Worm (Caenorhabditis elegans) whole organism, midembryonic: ENCODE results near the gene str-84.
A peak's percentile ranks its signal among the peaks of the same experiment; 100 is the strongest.

Experiments
- T22C8.4 ChIP-seq: fragments of 200-800 bp; sonication (Bioruptor generic); IDR thresholded peaks from 2 replicates; pipeline ENCODE4 v1.3.6; 2022; ENCODE audit warnings: missing genetic modification characterization, missing compliant biosample characterization
- cog-1 ChIP-seq: sonication (generic microtip); optimal IDR thresholded peaks from 2 replicates; lab custom pipeline; 2016; ENCODE audit warnings: missing genetic modification characterization, missing compliant biosample characterization
- flt-1 ChIP-seq: fragments of 200-800 bp; sonication (Bioruptor generic); IDR thresholded peaks from 2 replicates; pipeline ENCODE4 v1.3.6; 2022; ENCODE audit warnings: missing genetic modification characterization, missing compliant biosample characterization
- klf-2 ChIP-seq: fragments of 200-800 bp; sonication (Bioruptor generic); conservative IDR thresholded peaks from 2 replicates; pipeline ENCODE4 v1.3.6; 2022; ENCODE audit warnings: missing genetic modification reagents, missing genetic modification characterization, missing compliant biosample characterization
- med-1 ChIP-seq: sonication (generic microtip); optimal IDR thresholded peaks from 2 replicates; lab custom pipeline; 2017; ENCODE audit warnings: missing genetic modification characterization, mild to moderate bottlenecking, missing compliant biosample characterization, antibody characterized with exemption, missing genetic modification reagents; ENCODE audit not compliant: insufficient read depth
- ref-1 ChIP-seq: fragments of 200-800 bp; sonication (Bioruptor generic); conservative IDR thresholded peaks from 2 replicates; pipeline ENCODE4 v1.3.6; 2022; ENCODE audit warnings: missing genetic modification reagents, missing genetic modification characterization, missing compliant biosample characterization
- tab-1 ChIP-seq: fragments of 200-800 bp; sonication (Bioruptor generic); IDR thresholded peaks from 2 replicates; pipeline ENCODE4 v1.3.6; 2022; ENCODE audit warnings: missing genetic modification characterization, missing compliant biosample characterization
- ztf-23 ChIP-seq: fragments of 200-800 bp; sonication (Bioruptor generic); IDR thresholded peaks from 2 replicates; pipeline ENCODE4 v1.3.6; 2022; ENCODE audit warnings: missing genetic modification reagents, missing genetic modification characterization, missing compliant biosample characterization
- ztf-29 ChIP-seq: fragments of 200-800 bp; sonication (Bioruptor generic); IDR thresholded peaks from 2 replicates; pipeline ENCODE4 v1.3.6; 2022; ENCODE audit warnings: missing genetic modification reagents, missing genetic modification characterization, missing compliant biosample characterization

Gene str-84

ce11 chrV:8937476-8938249, 43.1 kb downstream of the str-84 start:
- no peak for TF ChIP-seq ref-1
- no peak for TF ChIP-seq flt-1 (GFP tag; lab: Robert Waterston, UW)
- TF ChIP-seq cog-1 (tag; lab: Kevin White, UChicago): no peak
- no peak for TF ChIP-seq tab-1 (GFP tag; lab: Robert Waterston, UW)
- no peak for TF ChIP-seq T22C8.4
- TF ChIP-seq klf-2 (GFP tag; lab: Robert Waterston, UW): no peak

ce11 chrV:8936791-8937475, 43.8 kb downstream of the str-84 start:
- TF ChIP-seq tab-1 (GFP tag; lab: Robert Waterston, UW) (no peak), ztf-29 (GFP tag; lab: Robert Waterston, UW) (no peak), ztf-23 (no peak), ref-1 (no peak), med-1 (no peak), klf-2 (GFP tag; lab: Robert Waterston, UW) (no peak), flt-1 (GFP tag; lab: Robert Waterston, UW) (no peak), cog-1 (tag; lab: Kevin White, UChicago) (no peak), T22C8.4 (no peak)

DNA sequence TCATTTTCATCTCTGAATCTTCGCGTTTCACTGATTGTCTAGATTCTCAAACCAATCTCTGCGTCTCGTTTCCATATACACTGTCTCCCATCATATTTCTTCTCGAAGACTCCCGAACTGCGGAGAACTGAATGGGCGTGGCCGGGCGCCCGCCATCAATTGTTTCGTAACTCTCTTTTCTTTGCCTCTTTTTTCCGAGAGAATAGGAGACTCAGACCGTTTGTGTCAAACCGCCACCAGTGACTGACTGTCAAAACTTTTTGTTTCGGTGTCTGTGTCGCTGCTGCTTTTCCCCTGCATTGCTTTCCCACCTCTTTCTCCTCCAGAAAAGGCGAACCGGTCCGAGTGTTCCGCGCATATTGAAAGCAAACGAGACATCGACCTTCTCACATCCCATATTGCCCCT, 44.6 kb downstream of the str-84 start, which contains the start of gene unc-23:
Gene unc-23 (plus strand): TSS at position 176 of the 406 bp plus-strand sequence.
- TF ChIP-seq tab-1 (GFP tag; lab: Robert Waterston, UW) (no peak), klf-2 (GFP tag; lab: Robert Waterston, UW) (0 out of 2 replicates have a peak, but pooled peaks have one; percentile 7)

DNA sequence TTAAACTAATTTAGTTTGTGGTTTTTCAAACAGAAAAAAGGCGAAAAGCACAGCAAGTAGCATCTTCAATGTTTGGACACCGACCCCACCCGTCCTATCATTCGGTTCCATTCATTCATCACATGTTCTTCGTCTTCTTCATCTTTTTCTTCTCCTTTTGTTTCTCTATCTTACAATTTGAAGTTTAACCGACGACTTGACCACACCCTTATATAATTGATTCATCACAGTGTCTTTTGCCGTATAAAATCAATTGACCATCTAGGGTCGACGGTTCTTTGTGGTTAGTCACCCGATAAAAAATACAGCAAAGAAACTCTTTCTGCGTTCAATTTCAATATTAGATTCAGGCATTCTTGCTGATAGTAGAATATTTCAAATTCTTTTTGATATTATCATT, 45.6 kb downstream of the str-84 start:
- TF ChIP-seq ztf-23 (no peak), T22C8.4 (no peak), med-1 (no peak), tab-1 (GFP tag; lab: Robert Waterston, UW) (no peak), ref-1 (no peak), klf-2 (GFP tag; lab: Robert Waterston, UW) (no peak), cog-1 (tag; lab: Kevin White, UChicago) (no peak), flt-1 (GFP tag; lab: Robert Waterston, UW) (no peak), ztf-29 (GFP tag; lab: Robert Waterston, UW) (no peak)

- TF ChIP-seq klf-2 (GFP tag; lab: Robert Waterston, UW) (no peak), flt-1 (GFP tag; lab: Robert Waterston, UW) (no peak), ztf-23 (no peak), T22C8.4 (no peak), ztf-29 (GFP tag; lab: Robert Waterston, UW) (no peak), cog-1 (tag; lab: Kevin White, UChicago) (no peak), ref-1 (no peak), med-1 (no peak), tab-1 (GFP tag; lab: Robert Waterston, UW) (no peak)
Observed at ce11 chrV:8934264-8934663, 46.5 kb downstream of the str-84 start.

DNA sequence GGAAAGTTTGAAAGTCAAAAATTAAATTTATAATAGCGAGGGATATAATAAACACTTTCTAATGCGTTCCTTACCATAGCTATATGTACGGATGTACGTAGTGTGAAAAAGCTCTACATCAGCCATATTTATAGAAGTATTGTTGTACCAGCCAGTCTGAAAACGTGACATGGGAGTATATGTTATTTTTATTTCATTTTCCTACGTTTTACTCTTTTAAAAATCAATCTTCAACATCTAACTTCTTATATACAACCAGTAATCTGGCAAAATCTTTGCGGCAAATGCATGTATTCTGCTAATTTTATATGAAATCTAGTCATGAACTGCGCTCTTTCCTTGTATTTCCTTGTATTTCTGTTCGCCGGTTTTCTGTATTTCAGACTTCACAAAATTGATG, 48.4 kb downstream of the str-84 start, which contains the start of gene H14N18.2:
Gene H14N18.2 (plus strand): TSS at position 301 of the 400 bp plus-strand sequence.
- TF ChIP-seq ref-1: no peak
- TF ChIP-seq cog-1 (tag; lab: Kevin White, UChicago): no peak
- no peak for TF ChIP-seq klf-2 (GFP tag; lab: Robert Waterston, UW)
- TF ChIP-seq tab-1 (GFP tag; lab: Robert Waterston, UW): no peak
- TF ChIP-seq ztf-29 (GFP tag; lab: Robert Waterston, UW): no peak
- TF ChIP-seq flt-1 (GFP tag; lab: Robert Waterston, UW): no peak
- no peak for TF ChIP-seq T22C8.4
- TF ChIP-seq med-1: no peak
- no peak for TF ChIP-seq ztf-23
